Fruit fly (Drosophila melanogaster) ovary, adult (tissue): ENCODE data around the gene for.

Experiments used
- CG17801 ChIP-seq: fragments of 200-800 bp; optimal IDR thresholded peaks from 2 replicates; lab custom pipeline; 2019; ENCODE audit warnings: missing biosample characterization, mild to moderate bottlenecking, missing genetic modification characterization, moderate library complexity; ENCODE audit not compliant: partially characterized antibody

for gene

dm6 chr2L:3587907-3588733 lies 68.6 kb downstream of the for start:
- TF ChIP-seq CG17801 (GFP tag; lab: Kevin White, UChicago): no peak

- no peak for TF ChIP-seq CG17801 (GFP tag; lab: Kevin White, UChicago)
Measured at dm6 chr2L:3587286-3587685, 69.5 kb downstream of the for start.

- no peak for TF ChIP-seq CG17801 (GFP tag; lab: Kevin White, UChicago)
Measured at dm6 chr2L:3585318-3585717, 71.4 kb downstream of the for start.

- no peak for TF ChIP-seq CG17801 (GFP tag; lab: Kevin White, UChicago)
Measured at dm6 chr2L:3584296-3584671, 72.5 kb downstream of the for start.

dm6 chr2L:3583405-3584295 lies 73.1 kb downstream of the for start:
- no peak for TF ChIP-seq CG17801 (GFP tag; lab: Kevin White, UChicago)

dm6 chr2L:3582692-3583091 lies 74.1 kb downstream of the for start:
- no peak for TF ChIP-seq CG17801 (GFP tag; lab: Kevin White, UChicago)

- TF ChIP-seq CG17801 (GFP tag; lab: Kevin White, UChicago): peak; percentile 54
Measured at dm6 chr2L:3580668-3581172, 76.0 kb downstream of the for start, which contains the start of gene sob. sob (minus strand) TSS chr2L:3580769.

dm6 chr2L:3576520-3576919 lies 80.2 kb downstream of the for start:
- no peak for TF ChIP-seq CG17801 (GFP tag; lab: Kevin White, UChicago)

dm6 chr2L:3575679-3576442 lies 80.9 kb downstream of the for start, which contains the start of gene CG43815:
CG43815 (plus strand) TSS chr2L:3576210.
- no peak for TF ChIP-seq CG17801 (GFP tag; lab: Kevin White, UChicago)

dm6 chr2L:3573907-3574306 lies 82.8 kb downstream of the for start:
- no peak for TF ChIP-seq CG17801 (GFP tag; lab: Kevin White, UChicago)

dm6 chr2L:3573172-3573755 lies 83.5 kb downstream of the for start:
- no peak for TF ChIP-seq CG17801 (GFP tag; lab: Kevin White, UChicago)

- TF ChIP-seq CG17801 (GFP tag; lab: Kevin White, UChicago): no peak
Measured at dm6 chr2L:3572529-3573171, 84.1 kb downstream of the for start.
